Worm (Caenorhabditis elegans) whole organism, young adult: ENCODE results near the gene cft-1.

ENCODE experiments used
- B0019.2 ChIP-seq: fragments of 200-800 bp; sonication (Bioruptor generic); conservative IDR thresholded peaks from 2 replicates; pipeline ENCODE4 v1.3.6; 2022; ENCODE audit warnings: missing genetic modification reagents, missing genetic modification characterization, missing compliant biosample characterization
- F49E8.2 ChIP-seq: sonication (generic microtip); optimal IDR thresholded peaks from 3 replicates; lab custom pipeline; 2017; ENCODE audit warnings: missing genetic modification characterization, mild to moderate bottlenecking, missing compliant biosample characterization, antibody characterized with exemption, moderate library complexity; ENCODE audit not compliant: insufficient read depth
- F55B11.4 ChIP-seq: sonication (generic microtip); optimal IDR thresholded peaks from 2 replicates; lab custom pipeline; 2016; ENCODE audit warnings: missing compliant biosample characterization, missing genetic modification characterization, borderline replicate concordance; ENCODE audit not compliant: insufficient read depth
- F57A8.1 ChIP-seq: fragments of 200-800 bp; sonication (Bioruptor generic); optimal IDR thresholded peaks from 2 replicates; lab custom pipeline; 2018; ENCODE audit warnings: mild to moderate bottlenecking, missing genetic modification characterization, moderate library complexity, missing compliant biosample characterization
- F57C9.4 ChIP-seq: sonication (generic microtip); optimal IDR thresholded peaks from 2 replicates; lab custom pipeline; 2017; ENCODE audit warnings: mild to moderate bottlenecking, missing genetic modification characterization, missing compliant biosample characterization
- K12H6.12 ChIP-seq: fragments of 200-800 bp; sonication (Bioruptor generic); optimal IDR thresholded peaks from 2 replicates; lab custom pipeline; 2018; ENCODE audit warnings: mild to moderate bottlenecking, missing genetic modification characterization, missing compliant biosample characterization
- T07F8.4 ChIP-seq: sonication (generic microtip); optimal IDR thresholded peaks from 2 replicates; lab custom pipeline; 2016; ENCODE audit warnings: mild to moderate bottlenecking, missing genetic modification characterization, moderate library complexity, missing compliant biosample characterization
- Y56A3A.18 ChIP-seq: fragments of 200-800 bp; sonication (Bioruptor generic); IDR thresholded peaks from 2 replicates; pipeline ENCODE4 v1.3.6; 2022; ENCODE audit warnings: missing genetic modification reagents, missing genetic modification characterization, missing compliant biosample characterization
- Y79H2A.3 ChIP-seq: fragments of 200-800 bp; sonication (Bioruptor generic); conservative IDR thresholded peaks from 2 replicates; pipeline ENCODE4 v1.3.6; 2022; ENCODE audit warnings: missing genetic modification reagents, missing genetic modification characterization, missing compliant biosample characterization
- Y95B8A.8 ChIP-seq: fragments of 200-800 bp; sonication (Bioruptor generic); IDR thresholded peaks from 2 replicates; pipeline ENCODE4 v1.3.6; 2022; ENCODE audit warnings: missing genetic modification reagents, missing genetic modification characterization, missing compliant biosample characterization
- akir-1 ChIP-seq: fragments of 200-800 bp; sonication (Bioruptor generic); optimal IDR thresholded peaks from 2 replicates; lab custom pipeline; 2018; ENCODE audit warnings: mild to moderate bottlenecking, missing genetic modification characterization, moderate library complexity, missing compliant biosample characterization
- ccch-3 ChIP-seq: fragments of 200-800 bp; sonication (Bioruptor generic); optimal IDR thresholded peaks from 2 replicates; lab custom pipeline; 2018; ENCODE audit warnings: mild to moderate bottlenecking, missing genetic modification characterization, missing compliant biosample characterization
- cebp-1 ChIP-seq, 2 experiments: fragments of 200-800 bp in 1 of 2; sonication (Bioruptor generic) in 1 of 2; sonication (generic microtip) in 1 of 2; IDR thresholded peaks in 1 of 2; optimal IDR thresholded peaks in 1 of 2; 2 replicates each; pipeline versions ENCODE4 v1.3.6 to Lab custom; 2017 to 2022; ENCODE audit warnings: missing compliant biosample characterization in 2 of 2, missing genetic modification characterization in 2 of 2, mild to moderate bottlenecking in 1 of 2, missing genetic modification reagents in 1 of 2, moderate library complexity in 1 of 2
- ceh-100 ChIP-seq: fragments of 200-800 bp; sonication (Bioruptor generic); IDR thresholded peaks from 2 replicates; pipeline ENCODE4 v1.3.6; 2022; ENCODE audit warnings: missing genetic modification reagents, missing genetic modification characterization, missing compliant biosample characterization
- ceh-27 ChIP-seq: fragments of 200-800 bp; sonication (Bioruptor generic); optimal IDR thresholded peaks from 2 replicates; lab custom pipeline; 2018; ENCODE audit warnings: mild to moderate bottlenecking, missing genetic modification characterization, moderate library complexity, missing compliant biosample characterization
- ceh-40 ChIP-seq: fragments of 200-800 bp; sonication (Bioruptor generic); IDR thresholded peaks from 2 replicates; pipeline ENCODE4 v1.3.6; 2022; ENCODE audit warnings: missing genetic modification characterization, missing compliant biosample characterization
- ceh-79 ChIP-seq: sonication (generic microtip); optimal IDR thresholded peaks from 2 replicates; lab custom pipeline; 2017; ENCODE audit warnings: mild to moderate bottlenecking, missing genetic modification characterization, missing compliant biosample characterization
- die-1 ChIP-seq: sonication (generic microtip); optimal IDR thresholded peaks from 2 replicates; lab custom pipeline; 2016; ENCODE audit warnings: missing genotype, mild to moderate bottlenecking, missing genetic modification characterization, missing compliant biosample characterization
- dpff-1 ChIP-seq: sonication (generic microtip); optimal IDR thresholded peaks from 2 replicates; lab custom pipeline; 2017; ENCODE audit warnings: mild to moderate bottlenecking, missing genetic modification characterization, missing compliant biosample characterization
- dpl-1 ChIP-seq: fragments of 150-350 bp; optimal IDR thresholded peaks from 2 replicates; lab custom pipeline; 2014; ENCODE audit warnings: missing biosample characterization, missing genetic modification reagents, missing genetic modification characterization
- efl-1 ChIP-seq: fragments of 150-350 bp; optimal IDR thresholded peaks from 2 replicates; lab custom pipeline; 2014; ENCODE audit warnings: missing biosample characterization, missing genetic modification reagents, missing genetic modification characterization
- egrh-3 ChIP-seq: fragments of 200-800 bp; sonication (Bioruptor generic); IDR thresholded peaks from 2 replicates; pipeline ENCODE4 v1.3.6; 2022; ENCODE audit warnings: missing genetic modification reagents, missing genetic modification characterization, missing compliant biosample characterization
- ekl-4 ChIP-seq: fragments of 200-800 bp; sonication (Bioruptor generic); IDR thresholded peaks from 2 replicates; pipeline ENCODE4 v1.3.6; 2022; ENCODE audit warnings: missing genetic modification reagents, missing genetic modification characterization, missing compliant biosample characterization
- gei-17 ChIP-seq: fragments of 200-800 bp; sonication (Bioruptor generic); optimal IDR thresholded peaks from 2 replicates; lab custom pipeline; 2018; ENCODE audit warnings: mild to moderate bottlenecking, missing genetic modification characterization, missing compliant biosample characterization
- hlh-12 ChIP-seq: sonication (generic microtip); optimal IDR thresholded peaks from 2 replicates; lab custom pipeline; 2016; ENCODE audit warnings: missing genetic modification characterization, missing compliant biosample characterization
- hlh-26 ChIP-seq: fragments of 200-800 bp; sonication (Bioruptor generic); conservative IDR thresholded peaks from 2 replicates; pipeline ENCODE4 v1.3.6; 2022; ENCODE audit warnings: missing genetic modification reagents, missing genetic modification characterization, missing compliant biosample characterization
- hmg-20 ChIP-seq: fragments of 200-800 bp; sonication (Bioruptor generic); IDR thresholded peaks from 2 replicates; pipeline ENCODE4 v1.3.6; 2022; ENCODE audit warnings: missing genetic modification reagents, missing genetic modification characterization, missing compliant biosample characterization
- hrde-1 ChIP-seq: sonication (generic microtip); optimal IDR thresholded peaks from 2 replicates; lab custom pipeline; 2016; ENCODE audit warnings: missing genetic modification characterization, mild to moderate bottlenecking, missing compliant biosample characterization, moderate library complexity, missing genotype, missing genetic modification reagents, borderline replicate concordance
- hsf-1 ChIP-seq: fragments of 200-800 bp; sonication (Bioruptor generic); IDR thresholded peaks from 2 replicates; pipeline ENCODE4 v1.3.6; 2022; ENCODE audit warnings: missing genetic modification reagents, missing genetic modification characterization, missing compliant biosample characterization
- lin-26 ChIP-seq: fragments of 200-800 bp; sonication (Bioruptor generic); IDR thresholded peaks from 2 replicates; pipeline ENCODE4 v1.3.6; 2022; ENCODE audit warnings: missing genetic modification reagents, missing genetic modification characterization, missing compliant biosample characterization
- lir-1 ChIP-seq: fragments of 200-800 bp; sonication (Bioruptor generic); conservative IDR thresholded peaks from 2 replicates; pipeline ENCODE4 v1.3.6; 2022; ENCODE audit warnings: missing genetic modification reagents, missing genetic modification characterization, missing compliant biosample characterization
- madf-10 ChIP-seq: sonication (generic microtip); optimal IDR thresholded peaks from 2 replicates; lab custom pipeline; 2016; ENCODE audit warnings: mild to moderate bottlenecking, missing genetic modification characterization, missing compliant biosample characterization
- mcd-1 ChIP-seq: fragments of 200-800 bp; sonication (Bioruptor generic); IDR thresholded peaks from 2 replicates; pipeline ENCODE4 v1.3.6; 2022; ENCODE audit warnings: missing genetic modification reagents, missing genetic modification characterization, missing compliant biosample characterization
- mxl-1 ChIP-seq: sonication (generic microtip); optimal IDR thresholded peaks from 2 replicates; lab custom pipeline; 2016; ENCODE audit warnings: missing genetic modification characterization, missing compliant biosample characterization
- nhr-120 ChIP-seq: fragments of 200-800 bp; sonication (Bioruptor generic); IDR thresholded peaks from 2 replicates; pipeline ENCODE4 v1.3.6; 2022; ENCODE audit warnings: missing genetic modification characterization, missing compliant biosample characterization
- nhr-90 ChIP-seq: sonication (generic microtip); optimal IDR thresholded peaks from 2 replicates; lab custom pipeline; 2016; ENCODE audit warnings: missing genotype, mild to moderate bottlenecking, missing genetic modification characterization, missing compliant biosample characterization
- pha-4 ChIP-seq: fragments of 150-350 bp; sonication (generic microtip); optimal IDR thresholded peaks from 2 replicates; lab custom pipeline; 2014; ENCODE audit warnings: missing biosample characterization, missing genetic modification reagents, missing genetic modification characterization
- rec-8 ChIP-seq, 2 experiments: sonication (generic microtip); optimal IDR thresholded peaks; 2 replicates each; lab custom pipeline; 2016; ENCODE audit warnings: mild to moderate bottlenecking in 2 of 2, missing genetic modification characterization in 2 of 2, missing genetic modification reagents in 2 of 2, missing genotype in 2 of 2, missing biosample characterization in 1 of 2, missing compliant biosample characterization in 1 of 2, moderate library complexity in 1 of 2
- sdz-38 ChIP-seq: sonication (generic microtip); optimal IDR thresholded peaks from 2 replicates; lab custom pipeline; 2016; ENCODE audit warnings: missing genotype, missing genetic modification characterization, missing compliant biosample characterization
- sea-2 ChIP-seq: fragments of 200-800 bp; sonication (Bioruptor generic); IDR thresholded peaks from 2 replicates; pipeline ENCODE4 v1.3.6; 2022; ENCODE audit warnings: missing genetic modification characterization, missing compliant biosample characterization
- snpc-1.3 ChIP-seq: sonication (generic microtip); optimal IDR thresholded peaks from 2 replicates; lab custom pipeline; 2017; ENCODE audit warnings: missing genetic modification characterization, mild to moderate bottlenecking, missing compliant biosample characterization, antibody characterized with exemption, moderate library complexity, missing genotype, missing genetic modification reagents; ENCODE audit not compliant: insufficient read depth
- snpc-4 ChIP-seq, 5 experiments: fragments of 150-350 bp in 1 of 5; sonication (generic microtip) in 4 of 5; optimal IDR thresholded peaks; 2 replicates each; lab custom pipeline; 2014 to 2018; ENCODE audit warnings: missing genetic modification characterization in 5 of 5, missing biosample characterization in 3 of 5, antibody characterized with exemption in 2 of 5, mild to moderate bottlenecking in 2 of 5, missing compliant biosample characterization in 2 of 5, missing genotype in 2 of 5, moderate library complexity in 2 of 5, missing genetic modification reagents in 1 of 5
- tbx-9 ChIP-seq: sonication (generic microtip); optimal IDR thresholded peaks from 2 replicates; lab custom pipeline; 2016; ENCODE audit warnings: borderline replicate concordance, missing genetic modification characterization, inconsistent platforms, missing compliant biosample characterization
- unc-130 ChIP-seq: sonication (generic microtip); optimal IDR thresholded peaks from 2 replicates; lab custom pipeline; 2016; ENCODE audit warnings: missing genetic modification reagents, missing genetic modification characterization, missing compliant biosample characterization
- ztf-22 ChIP-seq: fragments of 200-800 bp; sonication (Bioruptor generic); optimal IDR thresholded peaks from 2 replicates; lab custom pipeline; 2018; ENCODE audit warnings: mild to moderate bottlenecking, missing genetic modification characterization, moderate library complexity, missing compliant biosample characterization
- ztf-25 ChIP-seq: fragments of 200-800 bp; sonication (Bioruptor generic); IDR thresholded peaks from 2 replicates; pipeline ENCODE4 v1.3.6; 2022; ENCODE audit warnings: missing genetic modification reagents, missing genetic modification characterization, missing compliant biosample characterization
- ztf-28 ChIP-seq: fragments of 200-800 bp; sonication (Bioruptor generic); IDR thresholded peaks from 2 replicates; pipeline ENCODE4 v1.3.6; 2022; ENCODE audit warnings: missing genetic modification reagents, missing genetic modification characterization, missing compliant biosample characterization

cft-1 gene

DNA sequence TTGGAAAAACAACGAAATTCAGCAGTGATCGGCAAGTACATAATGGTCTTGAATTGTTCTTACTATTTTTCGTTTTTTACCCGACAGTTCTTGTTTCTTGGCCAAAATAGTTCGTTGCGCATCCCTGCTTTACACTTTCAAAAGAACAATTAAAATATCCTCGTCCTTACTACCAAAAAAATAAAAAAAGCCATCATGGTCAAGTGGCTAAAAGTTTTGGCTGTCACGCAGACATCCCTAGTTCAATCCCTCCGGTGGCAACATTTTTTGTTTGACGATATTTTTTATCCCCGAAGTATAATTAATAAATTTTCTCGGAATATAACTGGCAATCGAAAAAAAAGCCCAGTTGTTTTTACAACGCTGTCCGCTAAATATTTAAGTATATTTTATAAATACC is 53.3 kb downstream of the cft-1 start (continued):
- no peak for TF ChIP-seq K12H6.12
- no peak for TF ChIP-seq snpc-4 (GFP tag; optimal IDR thresholded peaks at IDR 0.05; lab: Kevin White, UChicago)
- TF ChIP-seq snpc-4 (tag; optimal IDR thresholded peaks at IDR 0.05; lab: Kevin White, UChicago): peak in 2 of 4 experiments; percentile 13 to 34
- no peak for TF ChIP-seq ceh-27 (GFP tag; lab: Kevin White, UChicago)
- peak; percentile 85 for TF ChIP-seq Y95B8A.8 (GFP tag; lab: Robert Waterston, UW)
- TF ChIP-seq gei-17 (GFP tag; lab: Kevin White, UChicago): no peak
- TF ChIP-seq dpff-1 (tag; lab: Kevin White, UChicago): peak; percentile 28
- peak; percentile 97 for TF ChIP-seq lin-26 (GFP tag; lab: Robert Waterston, UW)
- no peak for TF ChIP-seq F55B11.4 (tag; lab: Kevin White, UChicago)
- 0 out of 2 replicates have a peak, but pooled peaks have one; percentile 55 for TF ChIP-seq ztf-28
- TF ChIP-seq mxl-1: peak; percentile 75
- no peak for TF ChIP-seq ekl-4
- peak in 1 of 2 experiments; percentile 48 for TF ChIP-seq rec-8 (tag; optimal IDR thresholded peaks at IDR 0.05; lab: Kevin White, UChicago)
- no peak for TF ChIP-seq madf-10 (tag; lab: Kevin White, UChicago)
- TF ChIP-seq hlh-12 (tag; lab: Kevin White, UChicago): no peak
- TF ChIP-seq sea-2 (GFP tag; lab: Robert Waterston, UW): no peak
- peak; percentile 59; the same call in 1 of the 2 replicates for TF ChIP-seq B0019.2 (GFP tag; lab: Robert Waterston, UW)
- peak; percentile 81 for TF ChIP-seq snpc-1.3 (tag; lab: Kevin White, UChicago)
- 0 out of 2 replicates have a peak, but pooled peaks have one; percentile 75 for TF ChIP-seq ceh-40 (GFP tag; lab: Robert Waterston, UW)
- no peak for TF ChIP-seq efl-1
- TF ChIP-seq F57A8.1 (GFP tag; lab: Kevin White, UChicago): peak; percentile 53
- no peak for TF ChIP-seq Y56A3A.18 (GFP tag; lab: Robert Waterston, UW)
- TF ChIP-seq hrde-1: peak; percentile 62
- TF ChIP-seq dpl-1 (GFP tag; lab: Kevin White, UChicago): no peak
- TF ChIP-seq sdz-38 (tag; lab: Kevin White, UChicago): no peak
- TF ChIP-seq pha-4 (tag; lab: Kevin White, UChicago): no peak
- TF ChIP-seq mcd-1 (GFP tag; lab: Robert Waterston, UW): no peak
- TF ChIP-seq akir-1 (GFP tag; lab: Kevin White, UChicago): no peak
- no peak for TF ChIP-seq tbx-9 (tag; lab: Kevin White, UChicago)
- no peak for TF ChIP-seq hlh-26 (GFP tag; lab: Robert Waterston, UW)
- no peak for TF ChIP-seq egrh-3 (GFP tag; lab: Robert Waterston, UW)
- TF ChIP-seq nhr-120 (GFP tag; lab: Robert Waterston, UW): 0 out of 2 replicates have a peak, but pooled peaks have one; percentile 54
- peak; percentile 16 for TF ChIP-seq ceh-79 (tag; lab: Kevin White, UChicago)
- TF ChIP-seq cebp-1 (GFP tag; IDR thresholded peaks at IDR 0.05; lab: Robert Waterston, UW): no peak
- no peak for TF ChIP-seq cebp-1 (tag; optimal IDR thresholded peaks at IDR 0.05; lab: Kevin White, UChicago)
- TF ChIP-seq T07F8.4 (tag; lab: Kevin White, UChicago): no peak
- no peak for TF ChIP-seq F57C9.4 (tag; lab: Kevin White, UChicago)
- no peak for TF ChIP-seq Y79H2A.3 (GFP tag; lab: Robert Waterston, UW)
- TF ChIP-seq F49E8.2: peak; percentile 44
- TF ChIP-seq ztf-22: no peak
- peak; percentile 70 for TF ChIP-seq die-1 (tag; lab: Kevin White, UChicago)
- peak; percentile 50; the same call in 1 of the 2 replicates for TF ChIP-seq ceh-100 (GFP tag; lab: Robert Waterston, UW)
- peak; percentile 61; the same call in 1 of the 2 replicates for TF ChIP-seq hsf-1 (GFP tag; lab: Robert Waterston, UW)
- peak; percentile 60 for TF ChIP-seq nhr-90 (tag; lab: Kevin White, UChicago)
- TF ChIP-seq ztf-25 (GFP tag; lab: Robert Waterston, UW): peak; percentile 94
- TF ChIP-seq lir-1 (GFP tag; lab: Robert Waterston, UW): no peak
- TF ChIP-seq ccch-3 (GFP tag; lab: Kevin White, UChicago): no peak
- TF ChIP-seq unc-130 (GFP tag; lab: Kevin White, UChicago): peak; percentile 13
- no peak for TF ChIP-seq hmg-20 (GFP tag; lab: Robert Waterston, UW)
